Worm (Caenorhabditis elegans) whole organism, midembryonic: Measurements from ENCODE around the gene gnrr-3.

ENCODE experiments used
- cog-1 ChIP-seq: sonication (generic microtip); optimal IDR thresholded peaks from 2 replicates; lab custom pipeline; 2016; ENCODE audit warnings: missing genetic modification characterization, missing compliant biosample characterization
- tab-1 ChIP-seq: fragments of 200-800 bp; sonication (Bioruptor generic); IDR thresholded peaks from 2 replicates; pipeline ENCODE4 v1.3.6; 2022; ENCODE audit warnings: missing genetic modification characterization, missing compliant biosample characterization

DNA sequence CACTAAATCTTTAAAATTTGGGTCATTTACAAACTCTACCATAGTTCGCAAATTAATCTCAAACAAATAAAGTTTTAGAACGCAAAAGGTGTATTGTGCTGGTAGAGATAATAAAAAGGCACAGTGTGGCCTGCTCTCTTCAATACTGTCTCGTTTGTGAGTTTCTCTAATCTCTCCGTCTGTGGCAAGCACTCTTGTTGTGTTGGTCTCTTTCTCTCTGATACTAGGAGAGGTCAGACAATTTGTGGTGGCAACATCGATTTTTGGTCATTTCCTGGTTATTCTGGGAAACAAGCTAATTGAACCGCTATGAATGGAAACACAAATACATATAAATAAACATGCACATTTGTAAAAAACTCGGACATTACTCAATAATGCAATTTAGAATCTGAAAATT is 25.0 kb downstream of the gnrr-3 start, which contains the start of gene ZC373.5:
- no peak for TF ChIP-seq cog-1 (tag; lab: Kevin White, UChicago)
- no peak for TF ChIP-seq tab-1 (GFP tag; lab: Robert Waterston, UW)
